Worm (Caenorhabditis elegans) whole organism, L4/young adult: Measurements from ENCODE around the gene F54H12.4.

Experiments
- W03F9.2 ChIP-seq: fragments of 150-350 bp; optimal IDR thresholded peaks from 2 replicates; lab custom pipeline; 2014; ENCODE audit warnings: missing biosample characterization, missing genetic modification characterization
- dao-5 ChIP-seq: sonication (generic microtip); optimal IDR thresholded peaks from 2 replicates; lab custom pipeline; 2016; ENCODE audit warnings: missing genotype, missing genetic modification characterization, moderate library complexity, missing compliant biosample characterization

DNA sequence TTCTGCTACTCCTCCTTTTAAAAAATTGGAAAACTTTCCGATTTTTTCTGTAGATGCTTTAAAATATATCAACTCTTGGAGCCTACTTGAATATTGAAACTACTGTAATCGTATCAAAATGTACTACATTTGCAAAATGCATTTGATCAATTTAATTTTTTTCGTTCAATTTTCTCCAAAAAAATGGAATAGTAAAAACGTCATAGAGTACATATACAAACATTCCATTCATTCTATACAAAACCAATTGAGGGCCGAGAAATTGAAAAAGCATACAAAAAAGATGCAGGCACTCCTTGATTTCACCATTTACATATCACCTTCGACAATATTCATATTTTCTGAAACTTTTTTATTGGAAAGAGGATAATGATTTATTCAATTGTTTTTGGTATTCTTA lies 41.5 kb upstream of the F54H12.4 start, which contains the start of gene C06G4.6:
- TF ChIP-seq W03F9.2 (tag; lab: Kevin White, UChicago) (no peak), dao-5 (tag; lab: Kevin White, UChicago) (no peak)
